Fruit fly (Drosophila melanogaster) whole organism, embryonic: ENCODE measurements around the gene Idua.

Experiments used
- Bteb2 ChIP-seq: fragments of 200-800 bp; sonication (Bioruptor generic); optimal IDR thresholded peaks from 2 replicates; lab custom pipeline; 2016; ENCODE audit warnings: missing biosample characterization, missing genetic modification characterization
- CG11560 ChIP-seq: fragments of 200-800 bp; sonication (Bioruptor generic); IDR thresholded peaks from 3 replicates; pipeline ENCODE4 v1.3.6; 2022; ENCODE audit warnings: missing biosample characterization, missing genetic modification characterization
- CG12769 ChIP-seq: fragments of 200-800 bp; sonication (Bioruptor generic); optimal IDR thresholded peaks from 2 replicates; lab custom pipeline; 2019; ENCODE audit warnings: missing biosample characterization, mild to moderate bottlenecking, missing genetic modification characterization, moderate library complexity
- CG13624 ChIP-seq: fragments of 200-800 bp; sonication (Bioruptor generic); optimal IDR thresholded peaks from 2 replicates; lab custom pipeline; 2016; ENCODE audit warnings: missing biosample characterization, missing genetic modification characterization
- CG16779 ChIP-seq: fragments of 200-800 bp; sonication (Bioruptor generic); IDR thresholded peaks from 2 replicates; pipeline ENCODE4 v1.3.6; 2022; ENCODE audit warnings: missing biosample characterization, missing genetic modification characterization
- CG2889 ChIP-seq: fragments of 200-800 bp; sonication (Bioruptor generic); IDR thresholded peaks from 3 replicates; pipeline ENCODE4 v1.3.6; 2022; ENCODE audit warnings: missing biosample characterization, missing genetic modification characterization
- CG30403 ChIP-seq: fragments of 200-800 bp; sonication (Bioruptor generic); optimal IDR thresholded peaks from 3 replicates; lab custom pipeline; 2016; ENCODE audit warnings: missing biosample characterization, missing genetic modification characterization
- CG6175 ChIP-seq: fragments of 200-800 bp; sonication (Bioruptor generic); IDR thresholded peaks from 3 replicates; pipeline ENCODE4 v1.3.6; 2022; ENCODE audit warnings: missing biosample characterization, missing genetic modification characterization
- CG6254 ChIP-seq: fragments of 200-800 bp; sonication (Bioruptor generic); optimal IDR thresholded peaks from 3 replicates; lab custom pipeline; 2017; ENCODE audit warnings: mild to moderate bottlenecking, missing biosample characterization, missing genetic modification reagents, missing genetic modification characterization
- CG6689 ChIP-seq: fragments of 200-800 bp; sonication (Bioruptor generic); IDR thresholded peaks from 2 replicates; pipeline ENCODE4 v1.3.6; 2022; ENCODE audit warnings: missing biosample characterization, missing genetic modification characterization
- CG7928 ChIP-seq: fragments of 200-800 bp; sonication (Bioruptor generic); optimal IDR thresholded peaks from 2 replicates; lab custom pipeline; 2017; ENCODE audit warnings: missing biosample characterization, mild to moderate bottlenecking, missing genetic modification characterization
- CG7963 ChIP-seq: fragments of 200-800 bp; sonication (Bioruptor generic); IDR thresholded peaks from 3 replicates; pipeline ENCODE4 v1.3.6; 2022; ENCODE audit warnings: missing biosample characterization, missing genetic modification characterization; ENCODE audit not compliant: partially characterized antibody
- CG7987 ChIP-seq: fragments of 200-800 bp; sonication (Bioruptor generic); optimal IDR thresholded peaks from 2 replicates; lab custom pipeline; 2018; ENCODE audit warnings: missing biosample characterization, mild to moderate bottlenecking, missing genetic modification characterization, moderate library complexity
- CG8765 ChIP-seq: fragments of 200-800 bp; sonication (Bioruptor generic); IDR thresholded peaks from 2 replicates; pipeline ENCODE4 v1.3.6; 2022; ENCODE audit warnings: missing biosample characterization, missing genetic modification characterization
- CHES-1-like ChIP-seq: fragments of 200-800 bp; sonication (Bioruptor generic); optimal IDR thresholded peaks from 2 replicates; lab custom pipeline; 2016; ENCODE audit warnings: missing biosample characterization, missing genetic modification characterization
- CoRest ChIP-seq: fragments of 200-800 bp; sonication (Bioruptor generic); optimal IDR thresholded peaks from 3 replicates; lab custom pipeline; 2018; ENCODE audit warnings: missing biosample characterization, mild to moderate bottlenecking, missing genetic modification characterization, moderate library complexity
- Gug ChIP-seq: fragments of 200-800 bp; sonication (Bioruptor generic); IDR thresholded peaks from 4 replicates; pipeline ENCODE4 v1.3.6; 2022; ENCODE audit warnings: missing biosample characterization, missing genetic modification characterization
- H15 ChIP-seq: fragments of 200-800 bp; sonication (Bioruptor generic); IDR thresholded peaks from 3 replicates; pipeline ENCODE4 v1.3.6; 2022; ENCODE audit warnings: missing biosample characterization, missing genetic modification characterization
- Hr39 ChIP-seq: fragments of >200 bp; optimal IDR thresholded peaks from 2 replicates; lab custom pipeline; 2017
- Meics ChIP-seq: fragments of 200-800 bp; sonication (Bioruptor generic); optimal IDR thresholded peaks from 2 replicates; lab custom pipeline; 2017; ENCODE audit warnings: missing biosample characterization, mild to moderate bottlenecking, missing genetic modification characterization
- NfI ChIP-seq: fragments of 200-800 bp; sonication (Bioruptor generic); optimal IDR thresholded peaks from 3 replicates; lab custom pipeline; 2018; ENCODE audit warnings: missing biosample characterization, mild to moderate bottlenecking, missing genetic modification characterization, moderate library complexity
- Optix ChIP-seq: fragments of 200-800 bp; sonication (Bioruptor generic); IDR thresholded peaks from 3 replicates; pipeline ENCODE4 v1.3.6; 2022; ENCODE audit warnings: missing biosample characterization, missing genetic modification characterization
- Spps ChIP-seq: fragments of 200-800 bp; sonication (Bioruptor generic); optimal IDR thresholded peaks from 2 replicates; lab custom pipeline; 2018; ENCODE audit warnings: missing biosample characterization, mild to moderate bottlenecking, missing genetic modification characterization
- Trl ChIP-seq, 3 experiments: fragments of >200 bp in 2 of 3; fragments of 200-800 bp in 1 of 3; sonication (Bioruptor generic) in 1 of 3; optimal IDR thresholded peaks; 2 replicates in 1 of 3; 3 replicates in 2 of 3; lab custom pipeline; 2016 to 2017; ENCODE audit warnings: missing biosample characterization in 1 of 3, missing genetic modification characterization in 1 of 3
- chif ChIP-seq, 2 experiments: fragments of 200-800 bp; sonication (Bioruptor generic); optimal IDR thresholded peaks; 3 replicates each; lab custom pipeline; 2016; ENCODE audit warnings: missing biosample characterization in 2 of 2, missing genetic modification characterization in 2 of 2
- chinmo ChIP-seq: fragments of 200-800 bp; sonication (Bioruptor generic); IDR thresholded peaks from 4 replicates; pipeline ENCODE4 v1.3.6; 2022; ENCODE audit warnings: missing biosample characterization, missing genetic modification characterization; ENCODE audit not compliant: partially characterized antibody
- ci ChIP-seq: fragments of 200-800 bp; sonication (Bioruptor generic); IDR thresholded peaks from 3 replicates; pipeline ENCODE4 v1.3.6; 2022; ENCODE audit warnings: missing biosample characterization, missing genetic modification characterization
- crc ChIP-seq: fragments of 200-800 bp; sonication (Bioruptor generic); optimal IDR thresholded peaks from 2 replicates; lab custom pipeline; 2016; ENCODE audit warnings: missing biosample characterization, missing genetic modification characterization
- da ChIP-seq: fragments of 200-800 bp; sonication (Bioruptor generic); optimal IDR thresholded peaks from 2 replicates; lab custom pipeline; 2016; ENCODE audit warnings: missing biosample characterization, missing genetic modification characterization
- dimm ChIP-seq: fragments of 200-800 bp; sonication (Bioruptor generic); IDR thresholded peaks from 2 replicates; pipeline ENCODE4 v1.3.6; 2022; ENCODE audit warnings: missing biosample characterization, missing genetic modification characterization
- dpn ChIP-seq, 2 experiments: fragments of 200-800 bp; sonication (Bioruptor generic); optimal IDR thresholded peaks; 3 replicates each; lab custom pipeline; 2016; ENCODE audit warnings: missing biosample characterization in 2 of 2, missing genetic modification characterization in 2 of 2
- dysf ChIP-seq: fragments of 200-800 bp; sonication (Bioruptor generic); IDR thresholded peaks from 3 replicates; pipeline ENCODE4 v1.3.6; 2022; ENCODE audit warnings: missing biosample characterization, missing genetic modification characterization
- exex ChIP-seq: fragments of 200-800 bp; sonication (Bioruptor generic); optimal IDR thresholded peaks from 4 replicates; lab custom pipeline; 2018; ENCODE audit warnings: missing biosample characterization, mild to moderate bottlenecking, missing genetic modification characterization, moderate library complexity
- jigr1 ChIP-seq: fragments of 200-800 bp; sonication (Bioruptor generic); IDR thresholded peaks from 3 replicates; pipeline ENCODE4 v1.3.6; 2022; ENCODE audit warnings: missing biosample characterization, missing genetic modification characterization
- kah ChIP-seq: fragments of 200-800 bp; sonication (Bioruptor generic); optimal IDR thresholded peaks from 2 replicates; lab custom pipeline; 2018; ENCODE audit warnings: missing biosample characterization, mild to moderate bottlenecking, missing genetic modification characterization
- lmd ChIP-seq: fragments of 200-800 bp; sonication (Bioruptor generic); IDR thresholded peaks from 2 replicates; pipeline ENCODE4 v1.3.6; 2022; ENCODE audit warnings: missing biosample characterization, missing genetic modification characterization
- row ChIP-seq: fragments of 200-800 bp; sonication (Bioruptor generic); IDR thresholded peaks from 3 replicates; pipeline ENCODE4 v1.3.6; 2022; ENCODE audit warnings: missing biosample characterization, missing genetic modification characterization
- scrt ChIP-seq: fragments of 200-800 bp; sonication (Bioruptor generic); optimal IDR thresholded peaks from 2 replicates; lab custom pipeline; 2018; ENCODE audit warnings: missing biosample characterization, mild to moderate bottlenecking, missing genetic modification characterization, moderate library complexity
- tll ChIP-seq, 2 experiments: fragments of 200-800 bp in 1 of 2; fragments of >200 bp in 1 of 2; sonication (Bioruptor generic) in 1 of 2; optimal IDR thresholded peaks; 2 replicates each; lab custom pipeline; 2017 to 2019; ENCODE audit warnings: missing biosample characterization in 2 of 2, missing genetic modification characterization in 2 of 2, mild to moderate bottlenecking in 1 of 2, moderate library complexity in 1 of 2
- zen ChIP-seq: fragments of 200-800 bp; sonication (Bioruptor generic); optimal IDR thresholded peaks from 3 replicates; lab custom pipeline; 2018; ENCODE audit warnings: missing biosample characterization, mild to moderate bottlenecking, missing genetic modification characterization, moderate library complexity
- zfh2 ChIP-seq: fragments of 200-800 bp; sonication (Bioruptor generic); optimal IDR thresholded peaks from 2 replicates; lab custom pipeline; 2016; ENCODE audit warnings: missing biosample characterization, missing genetic modification characterization

The Idua gene

DNA sequence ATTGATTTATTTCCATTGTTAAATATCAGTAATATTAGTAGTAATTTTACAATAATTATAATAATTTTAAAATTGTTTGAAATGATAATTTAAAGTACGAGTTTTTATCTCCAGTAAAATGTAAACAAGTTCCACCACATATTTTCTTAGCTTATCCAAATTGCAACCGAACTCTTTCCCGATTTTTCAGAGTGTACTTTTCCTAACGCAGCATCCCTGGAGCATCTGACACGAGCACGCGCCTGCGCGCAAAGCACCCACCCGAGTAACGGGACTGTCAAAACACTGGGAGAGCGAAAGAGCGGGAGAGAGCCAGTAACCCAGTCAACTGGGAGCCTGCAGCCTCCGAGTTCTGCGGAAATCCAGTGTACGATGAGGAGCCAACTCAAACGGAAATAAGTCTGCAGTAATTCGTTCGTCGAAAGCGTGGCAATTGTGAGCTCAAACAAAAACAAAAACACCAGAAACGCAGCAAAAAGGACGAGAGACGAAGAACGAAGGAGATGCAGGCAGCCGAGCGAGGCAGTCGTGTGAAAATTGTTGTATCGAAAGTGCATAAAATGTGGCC, 26.4 kb downstream of the Idua start, which contains the start of gene CG16854 (continued):
- TF ChIP-seq CG16779 (GFP tag; lab: Robert Waterston, UW): peak; percentile 55; the same call in 1 of the 2 replicates
- TF ChIP-seq Trl (optimal IDR thresholded peaks at IDR 0.05; lab: Kevin White, UChicago): peak; percentile 41 to 51
- TF ChIP-seq Trl (GFP tag; optimal IDR thresholded peaks at IDR 0.05; lab: Kevin White, UChicago): peak; percentile 24
- TF ChIP-seq Gug (GFP tag; lab: Robert Waterston, UW): peak; percentile 18; the same call in 1 of the 4 replicates
- TF ChIP-seq dpn (GFP tag; optimal IDR thresholded peaks at IDR 0.05; lab: Kevin White, UChicago): peak in 1 of 2 experiments; percentile 4
- peak; percentile 13 for TF ChIP-seq CG30403 (GFP tag; lab: Kevin White, UChicago)

DNA sequence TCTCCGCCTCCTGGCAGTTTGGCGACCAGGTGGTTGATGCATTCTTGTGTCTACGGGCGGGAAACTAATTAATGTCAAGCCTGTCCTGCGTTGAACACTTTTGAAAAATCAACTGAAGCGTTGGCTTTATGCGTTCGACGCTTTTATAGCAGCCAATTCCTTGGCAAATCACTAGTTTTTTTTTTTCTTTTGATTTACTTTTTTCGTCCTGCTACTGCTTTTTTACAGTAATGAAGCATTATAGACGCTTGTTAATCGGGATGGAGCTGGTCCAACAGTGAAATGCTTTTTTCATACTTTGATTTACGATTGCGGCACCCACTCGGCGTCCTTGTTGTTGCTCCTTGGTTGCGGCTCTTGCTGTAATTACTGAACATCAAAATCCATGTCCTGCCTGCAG, 27.7 kb downstream of the Idua start, which contains the start of gene AstCC:
Gene AstCC (minus strand): TSS at position 101 of the 400 bp plus-strand sequence.
- no peak for TF ChIP-seq CG6254 (GFP tag; lab: Kevin White, UChicago)
- TF ChIP-seq CG7963: 0 out of 3 replicates have a peak, but pooled peaks have one; percentile 19
- TF ChIP-seq, all 482 proteins: peak for 1

DNA sequence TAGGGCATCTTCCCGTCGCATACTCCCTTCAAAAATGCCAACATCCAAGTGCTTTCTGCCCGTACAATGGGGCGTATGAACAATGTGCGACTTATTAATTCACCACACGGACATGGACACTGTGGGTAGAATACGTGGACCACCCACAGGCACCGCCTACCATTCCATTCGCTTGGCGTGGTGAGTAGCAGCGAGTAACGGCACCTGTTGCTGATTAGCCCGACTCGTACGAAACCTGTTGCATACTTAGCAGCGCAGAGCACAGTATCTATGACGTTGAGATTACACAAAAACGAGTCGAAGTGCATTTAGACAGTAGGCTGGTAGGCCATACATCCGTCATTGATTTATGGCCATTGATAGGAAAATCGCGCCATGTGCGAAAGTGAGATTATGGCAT, 30.8 kb downstream of the Idua start:
- TF ChIP-seq Bteb2 (GFP tag; lab: Kevin White, UChicago): no peak
- TF ChIP-seq tll (GFP tag; optimal IDR thresholded peaks at IDR 0.05; lab: Kevin White, UChicago): no peak
- TF ChIP-seq zfh2 (GFP tag; lab: Kevin White, UChicago): no peak
- no peak for TF ChIP-seq CG7928 (GFP tag; lab: Kevin White, UChicago)
- TF ChIP-seq NfI (GFP tag; lab: Kevin White, UChicago): no peak
- TF ChIP-seq dysf (GFP tag; lab: Robert Waterston, UW): 0 out of 3 replicates have a peak, but pooled peaks have one; percentile 29
- TF ChIP-seq crc (GFP tag; lab: Kevin White, UChicago): no peak
- no peak for TF ChIP-seq Spps (tag; lab: Kevin White, UChicago)
- no peak for TF ChIP-seq CG6689 (GFP tag; lab: Robert Waterston, UW)
- no peak for TF ChIP-seq Optix
- no peak for TF ChIP-seq CG7987
- TF ChIP-seq da (GFP tag; lab: Kevin White, UChicago): no peak
- TF ChIP-seq CG13624 (GFP tag; lab: Kevin White, UChicago): no peak
- peak; percentile 19 for TF ChIP-seq kah (GFP tag; lab: Kevin White, UChicago)
- TF ChIP-seq CoRest (tag; lab: Kevin White, UChicago): no peak
- no peak for TF ChIP-seq CG12769
- no peak for TF ChIP-seq chif (GFP tag; optimal IDR thresholded peaks at IDR 0.05; lab: Kevin White, UChicago)
- TF ChIP-seq scrt (GFP tag; lab: Kevin White, UChicago): peak; percentile 91
- no peak for TF ChIP-seq CHES-1-like (GFP tag; lab: Kevin White, UChicago)
- TF ChIP-seq dimm (GFP tag; lab: Robert Waterston, UW): no peak
- no peak for TF ChIP-seq row (GFP tag; lab: Robert Waterston, UW)
- no peak for TF ChIP-seq CG8765
- TF ChIP-seq ci (GFP tag; lab: Robert Waterston, UW): no peak
- no peak for TF ChIP-seq chinmo (GFP tag; lab: Robert Waterston, UW)
- peak; percentile 42 for TF ChIP-seq zen (tag; lab: Kevin White, UChicago)
- TF ChIP-seq, all 482 proteins: peak for 4

DNA sequence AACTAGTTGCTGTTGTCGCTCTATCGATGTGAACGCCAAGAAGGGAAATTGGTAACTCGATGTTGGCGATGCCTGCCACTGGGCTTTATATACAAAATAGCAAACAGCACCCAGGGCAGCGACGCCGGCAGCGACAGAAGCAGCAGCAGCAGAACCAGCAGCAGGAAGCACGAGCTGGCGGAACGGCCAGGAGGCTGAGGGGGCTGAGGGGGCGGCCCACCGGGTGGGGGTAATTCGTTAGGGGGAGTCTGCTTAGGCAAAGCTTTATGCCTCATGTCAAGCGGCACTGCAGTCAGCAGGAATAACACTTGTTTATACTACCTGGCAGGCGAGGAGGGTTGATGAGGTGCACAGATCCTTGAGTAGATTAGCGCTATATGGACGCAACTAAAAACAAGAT, 31.5 kb downstream of the Idua start, which contains the start of gene AstC:
Gene AstC (minus strand): TSS at position 63 of the 400 bp plus-strand sequence.
- TF ChIP-seq Hr39 (lab: Kevin White, UChicago): peak; percentile 51
- 0 out of 3 replicates have a peak, but pooled peaks have one; percentile 31 for TF ChIP-seq CG2889 (GFP tag; lab: Robert Waterston, UW)
- 0 out of 3 replicates have a peak, but pooled peaks have one; percentile 16 for TF ChIP-seq CG11560
- TF ChIP-seq H15: 0 out of 3 replicates have a peak, but pooled peaks have one; percentile 24
- 0 out of 2 replicates have a peak, but pooled peaks have one; percentile 6 for TF ChIP-seq lmd (GFP tag; lab: Robert Waterston, UW)
- TF ChIP-seq Meics (GFP tag; lab: Kevin White, UChicago): no peak
- no peak for TF ChIP-seq exex (tag; lab: Kevin White, UChicago)
- 0 out of 3 replicates have a peak, but pooled peaks have one; percentile 6 for TF ChIP-seq jigr1
- TF ChIP-seq CG30403 (GFP tag; lab: Kevin White, UChicago): no peak
- 0 out of 3 replicates have a peak, but pooled peaks have one; percentile 14 for TF ChIP-seq CG6175 (GFP tag; lab: Robert Waterston, UW)
- TF ChIP-seq, all 482 proteins: peak for 7
